Worm (Caenorhabditis elegans) whole organism, L4 larva: ENCODE measurements around the gene ndub-2.

ENCODE experiments used
- ZK337.2 ChIP-seq: fragments of 200-800 bp; sonication (Bioruptor generic); IDR thresholded peaks from 2 replicates; pipeline ENCODE4 v1.3.6; 2022; ENCODE audit warnings: missing genetic modification reagents, missing genetic modification characterization, missing compliant biosample characterization
- daf-12 ChIP-seq: fragments of 150-350 bp; optimal IDR thresholded peaks from 2 replicates; lab custom pipeline; 2014; ENCODE audit warnings: missing biosample characterization, missing genetic modification reagents, missing genetic modification characterization
- lsy-2 ChIP-seq, 2 experiments: fragments of 150-350 bp in 1 of 2; sonication (generic microtip) in 1 of 2; optimal IDR thresholded peaks; 2 replicates each; lab custom pipeline; 2014 to 2017; ENCODE audit warnings: missing biosample characterization in 2 of 2, missing genetic modification characterization in 2 of 2

ce11 chrII:9019704-9020103 lies 23.5 kb downstream of the ndub-2 start, which contains the start of gene dep-1:
- TF ChIP-seq lsy-2 (tag; optimal IDR thresholded peaks at IDR 0.05; lab: Kevin White, UChicago) (no peak), daf-12 (tag; lab: Kevin White, UChicago) (no peak), ZK337.2 (no peak)
